Fruit fly (Drosophila melanogaster) whole organism, embryonic: ENCODE results near the gene CG43055.

ENCODE experiments used
- Antp ChIP-seq: fragments of 200-800 bp; sonication (Bioruptor generic); optimal IDR thresholded peaks from 3 replicates; lab custom pipeline; 2016; ENCODE audit warnings: missing biosample characterization, missing genetic modification characterization
- BtbVII ChIP-seq: fragments of 200-800 bp; sonication (Bioruptor generic); optimal IDR thresholded peaks from 3 replicates; lab custom pipeline; 2017; ENCODE audit warnings: missing biosample characterization, mild to moderate bottlenecking, missing genetic modification characterization
- CG10147 ChIP-seq: fragments of 200-800 bp; sonication (Bioruptor generic); optimal IDR thresholded peaks from 2 replicates; lab custom pipeline; 2019; ENCODE audit warnings: missing biosample characterization, mild to moderate bottlenecking, missing genetic modification characterization, moderate library complexity
- CG10274 ChIP-seq: fragments of 200-800 bp; sonication (Bioruptor generic); optimal IDR thresholded peaks from 3 replicates; lab custom pipeline; 2017; ENCODE audit warnings: missing biosample characterization, mild to moderate bottlenecking, missing genetic modification characterization
- CG10366 ChIP-seq: fragments of 200-800 bp; sonication (Bioruptor generic); IDR thresholded peaks from 2 replicates; pipeline ENCODE4 v1.3.6; 2022; ENCODE audit warnings: missing biosample characterization, missing genetic modification characterization
- CG12155 ChIP-seq: fragments of 200-800 bp; sonication (Bioruptor generic); optimal IDR thresholded peaks from 3 replicates; lab custom pipeline; 2016; ENCODE audit warnings: missing biosample characterization, missing genetic modification characterization
- CG14965 ChIP-seq: fragments of 200-800 bp; sonication (Bioruptor generic); optimal IDR thresholded peaks from 2 replicates; lab custom pipeline; 2016; ENCODE audit warnings: missing biosample characterization, missing genetic modification characterization, borderline replicate concordance
- CG15479 ChIP-seq: fragments of 200-800 bp; sonication (Bioruptor generic); optimal IDR thresholded peaks from 3 replicates; lab custom pipeline; 2019; ENCODE audit warnings: missing biosample characterization, mild to moderate bottlenecking, missing genetic modification characterization, moderate library complexity
- CG15696 ChIP-seq: fragments of 200-800 bp; sonication (Bioruptor generic); optimal IDR thresholded peaks from 2 replicates; lab custom pipeline; 2019; ENCODE audit warnings: missing biosample characterization, mild to moderate bottlenecking, missing genetic modification characterization, moderate library complexity
- CG1603 ChIP-seq: fragments of 200-800 bp; sonication (Bioruptor generic); optimal IDR thresholded peaks from 2 replicates; lab custom pipeline; 2019; ENCODE audit warnings: missing biosample characterization, mild to moderate bottlenecking, missing genetic modification characterization, moderate library complexity
- CG1647 ChIP-seq: fragments of 200-800 bp; sonication (Bioruptor generic); optimal IDR thresholded peaks from 3 replicates; lab custom pipeline; 2016; ENCODE audit warnings: missing biosample characterization, missing genetic modification characterization
- CG16813 ChIP-seq: fragments of 200-800 bp; sonication (Bioruptor generic); IDR thresholded peaks from 3 replicates; pipeline ENCODE4 v1.3.6; 2022; ENCODE audit warnings: missing biosample characterization, missing genetic modification characterization; ENCODE audit not compliant: partially characterized antibody
- CG1832 ChIP-seq: fragments of 200-800 bp; sonication (Bioruptor generic); optimal IDR thresholded peaks from 2 replicates; lab custom pipeline; 2017; ENCODE audit warnings: missing biosample characterization, mild to moderate bottlenecking, missing genetic modification characterization, inconsistent platforms
- CG2116 ChIP-seq: fragments of 200-800 bp; sonication (Bioruptor generic); optimal IDR thresholded peaks from 3 replicates; lab custom pipeline; 2018; ENCODE audit warnings: missing biosample characterization, mild to moderate bottlenecking, missing genetic modification characterization
- CG30020 ChIP-seq: fragments of 200-800 bp; optimal IDR thresholded peaks from 2 replicates; lab custom pipeline; 2019; ENCODE audit warnings: missing biosample characterization, mild to moderate bottlenecking, missing genetic modification characterization, moderate library complexity
- CG30431 ChIP-seq: fragments of 200-800 bp; sonication (Bioruptor generic); optimal IDR thresholded peaks from 2 replicates; lab custom pipeline; 2017; ENCODE audit warnings: missing biosample characterization, missing genetic modification characterization
- CG31365 ChIP-seq: fragments of 200-800 bp; sonication (Bioruptor generic); optimal IDR thresholded peaks from 2 replicates; lab custom pipeline; 2018; ENCODE audit warnings: missing biosample characterization, mild to moderate bottlenecking, missing genetic modification characterization
- CG31388 ChIP-seq: fragments of 200-800 bp; sonication (Bioruptor generic); optimal IDR thresholded peaks from 2 replicates; lab custom pipeline; 2016; ENCODE audit warnings: missing biosample characterization, missing genetic modification characterization
- CG34224 ChIP-seq: fragments of 200-800 bp; sonication (Bioruptor generic); IDR thresholded peaks from 3 replicates; pipeline ENCODE4 v1.3.6; 2022; ENCODE audit warnings: missing biosample characterization, missing genetic modification characterization; ENCODE audit not compliant: partially characterized antibody
- CG3726 ChIP-seq: fragments of 200-800 bp; sonication (Bioruptor generic); IDR thresholded peaks from 3 replicates; pipeline ENCODE4, ENCODE4 v1.3.6; 2022; ENCODE audit warnings: missing biosample characterization, missing genetic modification characterization
- CG6254 ChIP-seq: fragments of 200-800 bp; sonication (Bioruptor generic); optimal IDR thresholded peaks from 3 replicates; lab custom pipeline; 2017; ENCODE audit warnings: mild to moderate bottlenecking, missing biosample characterization, missing genetic modification reagents, missing genetic modification characterization
- CG6689 ChIP-seq: fragments of 200-800 bp; sonication (Bioruptor generic); IDR thresholded peaks from 2 replicates; pipeline ENCODE4 v1.3.6; 2022; ENCODE audit warnings: missing biosample characterization, missing genetic modification characterization
- CG6791 ChIP-seq: fragments of 200-800 bp; sonication (Bioruptor generic); IDR thresholded peaks from 3 replicates; pipeline ENCODE4 v1.3.6; 2022; ENCODE audit warnings: missing biosample characterization, missing genetic modification characterization; ENCODE audit not compliant: partially characterized antibody
- CG7357 ChIP-seq: fragments of 200-800 bp; sonication (Bioruptor generic); IDR thresholded peaks from 3 replicates; pipeline ENCODE4 v1.3.6; 2022; ENCODE audit warnings: missing biosample characterization, missing genetic modification characterization
- CG8281 ChIP-seq: fragments of 200-800 bp; sonication (Bioruptor generic); optimal IDR thresholded peaks from 2 replicates; lab custom pipeline; 2018; ENCODE audit warnings: missing biosample characterization, mild to moderate bottlenecking, missing genetic modification characterization, moderate library complexity
- Dp ChIP-seq: fragments of 200-800 bp; sonication (Bioruptor generic); optimal IDR thresholded peaks from 2 replicates; lab custom pipeline; 2018; ENCODE audit warnings: missing biosample characterization, mild to moderate bottlenecking, missing genetic modification characterization, moderate library complexity
- MTF-1 ChIP-seq: fragments of 200-800 bp; sonication (Bioruptor generic); optimal IDR thresholded peaks from 2 replicates; lab custom pipeline; 2018; ENCODE audit warnings: missing biosample characterization, mild to moderate bottlenecking, missing genetic modification characterization, borderline replicate concordance
- Scr ChIP-seq: fragments of 200-800 bp; sonication (Bioruptor generic); IDR thresholded peaks from 2 replicates; pipeline ENCODE4 v1.3.6; 2022; ENCODE audit warnings: missing biosample characterization, missing genetic modification characterization; ENCODE audit not compliant: partially characterized antibody
- Sox100B ChIP-seq: fragments of 200-800 bp; sonication (Bioruptor generic); optimal IDR thresholded peaks from 3 replicates; lab custom pipeline; 2018; ENCODE audit warnings: missing biosample characterization, mild to moderate bottlenecking, missing genetic modification characterization
- aop ChIP-seq: fragments of 200-800 bp; sonication (Bioruptor generic); IDR thresholded peaks from 2 replicates; pipeline ENCODE4 v1.3.6; 2022; ENCODE audit warnings: missing biosample characterization, missing genetic modification characterization
- ase ChIP-seq: fragments of 200-800 bp; sonication (Bioruptor generic); IDR thresholded peaks from 3 replicates; pipeline ENCODE4 v1.3.6; 2022; ENCODE audit warnings: missing biosample characterization, missing genetic modification characterization
- chif ChIP-seq, 2 experiments: fragments of 200-800 bp; sonication (Bioruptor generic); optimal IDR thresholded peaks; 3 replicates each; lab custom pipeline; 2016; ENCODE audit warnings: missing biosample characterization in 2 of 2, missing genetic modification characterization in 2 of 2
- chm ChIP-seq: fragments of 200-800 bp; sonication (Bioruptor generic); IDR thresholded peaks from 2 replicates; pipeline ENCODE4 v1.3.6; 2022; ENCODE audit warnings: missing biosample characterization, missing genetic modification characterization
- esg ChIP-seq: fragments of 200-800 bp; sonication (Bioruptor generic); conservative IDR thresholded peaks from 2 replicates; pipeline ENCODE4 v1.3.6; 2022; ENCODE audit warnings: missing biosample characterization, missing genetic modification characterization
- eve ChIP-seq, 2 experiments: fragments of >200 bp; optimal IDR thresholded peaks; 2 replicates each; lab custom pipeline; 2017; ENCODE audit warnings: missing biosample characterization in 2 of 2, missing genetic modification characterization in 2 of 2
- fru ChIP-seq: fragments of >200 bp; optimal IDR thresholded peaks from 2 replicates; lab custom pipeline; 2017
- grn ChIP-seq: fragments of 200-800 bp; sonication (Bioruptor generic); optimal IDR thresholded peaks from 3 replicates; lab custom pipeline; 2017; ENCODE audit warnings: missing biosample characterization, missing genetic modification characterization
- h ChIP-seq: fragments of >200 bp; optimal IDR thresholded peaks from 2 replicates; lab custom pipeline; 2017
- insv ChIP-seq, 2 experiments: fragments of 200-800 bp; sonication (Bioruptor generic); optimal IDR thresholded peaks; 3 replicates each; lab custom pipeline; 2016 to 2018; ENCODE audit warnings: missing biosample characterization in 2 of 2, missing genetic modification characterization in 2 of 2
- kni ChIP-seq: fragments of 200-800 bp; sonication (Bioruptor generic); optimal IDR thresholded peaks from 3 replicates; lab custom pipeline; 2017; ENCODE audit warnings: mild to moderate bottlenecking, missing biosample characterization, missing genetic modification reagents, missing genetic modification characterization
- knrl ChIP-seq: fragments of 200-800 bp; sonication (Bioruptor generic); IDR thresholded peaks from 3 replicates; pipeline ENCODE4 v1.3.6; 2022; ENCODE audit warnings: missing biosample characterization, missing genetic modification characterization; ENCODE audit not compliant: partially characterized antibody
- onecut ChIP-seq: fragments of 200-800 bp; sonication (Bioruptor generic); IDR thresholded peaks from 2 replicates; pipeline ENCODE4 v1.3.6; 2022; ENCODE audit warnings: missing biosample characterization, missing genetic modification characterization
- schlank ChIP-seq: fragments of 200-800 bp; sonication (Bioruptor generic); optimal IDR thresholded peaks from 2 replicates; lab custom pipeline; 2018; ENCODE audit warnings: missing biosample characterization, mild to moderate bottlenecking, missing genetic modification characterization
- scrt ChIP-seq: fragments of 200-800 bp; sonication (Bioruptor generic); optimal IDR thresholded peaks from 2 replicates; lab custom pipeline; 2018; ENCODE audit warnings: missing biosample characterization, mild to moderate bottlenecking, missing genetic modification characterization, moderate library complexity
- sens ChIP-seq: fragments of 200-800 bp; sonication (Bioruptor generic); peaks from one replicate; lab custom pipeline; 2016; ENCODE audit warnings: missing biosample characterization, missing genetic modification characterization
- sim ChIP-seq: fragments of 200-800 bp; sonication (Bioruptor generic); IDR thresholded peaks from 2 replicates; pipeline ENCODE4 v1.3.6; 2022; ENCODE audit warnings: missing biosample characterization, missing genetic modification characterization
- sna ChIP-seq: fragments of 200-800 bp; sonication (Bioruptor generic); IDR thresholded peaks from 2 replicates; pipeline ENCODE4 v1.3.6; 2022; ENCODE audit warnings: missing biosample characterization, missing genetic modification characterization; ENCODE audit not compliant: partially characterized antibody
- tll ChIP-seq, 2 experiments: fragments of 200-800 bp in 1 of 2; fragments of >200 bp in 1 of 2; sonication (Bioruptor generic) in 1 of 2; optimal IDR thresholded peaks; 2 replicates each; lab custom pipeline; 2017 to 2019; ENCODE audit warnings: missing biosample characterization in 2 of 2, missing genetic modification characterization in 2 of 2, mild to moderate bottlenecking in 1 of 2, moderate library complexity in 1 of 2
- wek ChIP-seq: fragments of 200-800 bp; sonication (Bioruptor generic); optimal IDR thresholded peaks from 3 replicates; lab custom pipeline; 2018; ENCODE audit warnings: missing biosample characterization, mild to moderate bottlenecking, missing genetic modification characterization, moderate library complexity
- zen ChIP-seq: fragments of 200-800 bp; sonication (Bioruptor generic); optimal IDR thresholded peaks from 3 replicates; lab custom pipeline; 2018; ENCODE audit warnings: missing biosample characterization, mild to moderate bottlenecking, missing genetic modification characterization, moderate library complexity

CG43055 gene

DNA sequence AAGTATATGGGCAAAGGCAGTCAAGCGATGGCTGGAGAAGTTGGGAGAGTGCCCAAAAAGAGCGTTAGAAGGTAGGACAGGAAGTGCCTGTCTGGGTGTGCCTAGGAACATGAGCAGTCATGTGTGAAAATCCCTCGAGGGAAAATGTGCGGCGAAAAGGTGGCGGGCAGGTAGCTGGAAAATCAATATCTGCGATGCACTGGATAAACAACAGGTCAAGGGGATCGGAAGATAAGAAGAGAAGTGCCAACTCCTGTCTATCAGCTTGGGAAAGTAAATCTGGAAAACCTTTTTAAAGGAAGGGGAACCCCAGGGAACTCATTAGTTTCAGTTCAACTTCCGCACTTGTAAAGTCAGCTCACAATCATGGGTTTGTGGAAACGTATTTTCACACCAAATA, 32.6 kb upstream of the CG43055 start:
- 0 out of 2 replicates have a peak, but pooled peaks have one; percentile 9 for TF ChIP-seq chm (GFP tag; lab: Robert Waterston, UW)
- no peak for TF ChIP-seq CG1832 (GFP tag; lab: Kevin White, UChicago)
- TF ChIP-seq kni (GFP tag; lab: Kevin White, UChicago) = peak; percentile 12
- no peak for TF ChIP-seq CG7357 (GFP tag; lab: Robert Waterston, UW)
- TF ChIP-seq eve (GFP tag; optimal IDR thresholded peaks at IDR 0.05; lab: Kevin White, UChicago) = peak in 1 of 2 experiments; percentile 47
- TF ChIP-seq Scr = no peak
- TF ChIP-seq CG10147 (GFP tag; lab: Kevin White, UChicago) = no peak
- no peak for TF ChIP-seq h (lab: Kevin White, UChicago)
- TF ChIP-seq Sox100B (GFP tag; lab: Kevin White, UChicago) = no peak
- no peak for TF ChIP-seq BtbVII (GFP tag; lab: Kevin White, UChicago)
- peak; percentile 69 for TF ChIP-seq sens (GFP tag; lab: Kevin White, UChicago)
- TF ChIP-seq zen (tag; lab: Kevin White, UChicago) = peak; percentile 68
- TF ChIP-seq CG30020 = no peak
- no peak for TF ChIP-seq ase (GFP tag; lab: Robert Waterston, UW)
- peak; percentile 46 for TF ChIP-seq CG15479 (GFP tag; lab: Kevin White, UChicago)
- peak; percentile 21; the same call in 1 of the 2 replicates for TF ChIP-seq aop (GFP tag; lab: Robert Waterston, UW)
- TF ChIP-seq grn = peak; percentile 9
- TF ChIP-seq CG14965 = no peak
- no peak for TF ChIP-seq CG31365 (tag; lab: Kevin White, UChicago)
- no peak for TF ChIP-seq knrl (GFP tag; lab: Robert Waterston, UW)
- no peak for TF ChIP-seq CG2116 (GFP tag; lab: Kevin White, UChicago)
- no peak for TF ChIP-seq sim (GFP tag; lab: Robert Waterston, UW)
- no peak for TF ChIP-seq CG6254 (GFP tag; lab: Kevin White, UChicago)
- no peak for TF ChIP-seq CG30431 (GFP tag; lab: Kevin White, UChicago)
- TF ChIP-seq onecut = peak; percentile 39; the same call in 1 of the 2 replicates
- no peak for TF ChIP-seq chif (GFP tag; optimal IDR thresholded peaks at IDR 0.05; lab: Kevin White, UChicago)
- no peak for TF ChIP-seq CG12155 (GFP tag; lab: Kevin White, UChicago)
- peak in 1 of 2 experiments; percentile 87 for TF ChIP-seq tll (GFP tag; optimal IDR thresholded peaks at IDR 0.05; lab: Kevin White, UChicago)
- no peak for TF ChIP-seq fru (lab: Kevin White, UChicago)
- TF ChIP-seq CG31388 (GFP tag; lab: Kevin White, UChicago) = no peak
- TF ChIP-seq insv (GFP tag; optimal IDR thresholded peaks at IDR 0.05; lab: Kevin White, UChicago) = no peak
- peak; percentile 46 for TF ChIP-seq CG15696 (tag; lab: Kevin White, UChicago)
- TF ChIP-seq scrt = no peak

DNA sequence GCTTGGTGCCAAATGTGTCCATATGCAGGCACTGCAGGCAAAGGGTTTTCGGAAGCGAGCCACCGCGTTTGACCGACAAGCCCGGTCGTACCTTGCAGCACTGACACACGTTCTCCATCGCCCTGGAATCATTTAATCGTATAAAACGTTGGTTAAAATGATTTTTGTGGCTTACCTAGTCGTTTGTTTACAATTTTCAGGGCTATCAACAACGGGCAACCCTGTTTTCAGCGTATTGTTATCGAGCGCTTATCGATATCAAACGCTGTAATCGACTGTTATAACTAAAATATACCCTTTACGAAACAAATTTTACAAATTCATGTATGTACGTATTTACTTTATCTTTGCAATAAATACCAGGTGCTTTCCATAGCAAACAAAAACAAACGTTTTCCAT, 28.4 kb upstream of the CG43055 start, which contains the start of gene CG17612:
TSS of gene CG17612 (minus strand) at position 214 of the 400 bp plus-strand sequence.
- TF ChIP-seq CG6791 (GFP tag; lab: Robert Waterston, UW) (peak; percentile 70), fru (lab: Kevin White, UChicago) (no peak), CG8281 (tag; lab: Kevin White, UChicago) (no peak), CG16813 (GFP tag; lab: Robert Waterston, UW) (peak; percentile 65; the same call in 2 of the 3 replicates), CG1603 (tag; lab: Kevin White, UChicago) (peak; percentile 15), CG10274 (no peak), knrl (GFP tag; lab: Robert Waterston, UW) (peak; percentile 50; the same call in 2 of the 3 replicates), CG34224 (GFP tag; lab: Robert Waterston, UW) (peak; percentile 84), Scr (peak; percentile 67), wek (GFP tag; lab: Kevin White, UChicago) (peak; percentile 12), esg (GFP tag; lab: Robert Waterston, UW) (no peak), CG3726 (GFP tag; lab: Robert Waterston, UW) (no peak), Antp (GFP tag; lab: Kevin White, UChicago) (no peak), CG6689 (GFP tag; lab: Robert Waterston, UW) (no peak), MTF-1 (GFP tag; lab: Kevin White, UChicago) (no peak), CG10366 (GFP tag; lab: Robert Waterston, UW) (no peak), Dp (GFP tag; lab: Kevin White, UChicago) (peak; percentile 24), sna (GFP tag; lab: Robert Waterston, UW) (peak; percentile 58), CG1647 (GFP tag; lab: Kevin White, UChicago) (no peak), schlank (tag; lab: Kevin White, UChicago) (no peak)
